Worm (Caenorhabditis elegans): ENCODE data around the gene F47B8.4.

F47B8.4 gene

DNA sequence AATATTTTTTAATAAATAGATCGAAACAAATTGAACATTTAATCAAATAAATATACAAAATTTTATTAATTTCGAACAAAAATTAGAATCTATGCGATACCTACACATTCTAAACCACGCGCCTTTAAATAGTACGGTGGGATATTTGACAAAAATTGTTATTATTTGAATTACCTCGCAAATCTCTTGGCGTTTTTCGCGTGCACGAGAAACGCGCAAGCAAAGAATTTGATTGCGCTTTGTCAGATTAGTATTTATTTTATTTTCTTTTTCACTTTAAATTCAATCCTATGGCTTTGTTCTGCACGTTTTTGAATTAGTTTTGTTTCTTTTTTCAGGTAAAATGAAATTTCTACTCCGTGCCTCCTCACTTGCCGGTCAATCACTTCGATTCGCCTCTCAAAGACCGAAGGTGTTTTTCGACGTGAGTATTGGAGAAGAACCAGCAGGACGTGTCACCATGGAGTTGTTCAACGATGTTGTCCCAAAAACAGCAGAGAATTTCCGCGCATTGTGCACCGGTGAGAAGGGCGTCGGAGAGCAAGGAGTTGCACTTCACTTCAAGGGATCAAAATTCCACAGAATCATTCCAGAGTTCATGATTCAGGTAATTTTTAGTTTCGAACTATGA lies 31.4 kb upstream of the F47B8.4 start, which contains the start of gene cyn-1:
cyn-1 (plus strand) TSS at position 339 of the 631 bp plus-strand sequence.
- TF ChIP-seq klf-2 (GFP tag; conservative IDR thresholded peaks at IDR 0.05), result no peak
- TF ChIP-seq cog-1 (tag; optimal IDR thresholded peaks at IDR 0.05), result peak; percentile 2
- 0 out of 2 replicates have a peak, but pooled peaks have one; percentile 34 for TF ChIP-seq flt-1 (GFP tag; IDR thresholded peaks at IDR 0.05)

- TF ChIP-seq tab-1 (GFP tag; IDR thresholded peaks at IDR 0.05), result no peak
- TF ChIP-seq flt-1 (GFP tag; IDR thresholded peaks at IDR 0.05), result no peak
- TF ChIP-seq cog-1 (tag; optimal IDR thresholded peaks at IDR 0.05), result no peak
- no peak for TF ChIP-seq ztf-29 (GFP tag; IDR thresholded peaks at IDR 0.05)
- no peak for TF ChIP-seq T22C8.4 (GFP tag; IDR thresholded peaks at IDR 0.05)
- TF ChIP-seq med-1 (GFP tag; optimal IDR thresholded peaks at IDR 0.05; ENCODE audit: insufficient read depth), result no peak
- no peak for TF ChIP-seq ref-1 (GFP tag; conservative IDR thresholded peaks at IDR 0.05)
- no peak for TF ChIP-seq ztf-23 (GFP tag; IDR thresholded peaks at IDR 0.05)
- TF ChIP-seq klf-2 (GFP tag; conservative IDR thresholded peaks at IDR 0.05), result no peak
These were observed 29.9 kb upstream of the F47B8.4 start, which contains the start of gene Y49A3A.3 for ce11 chrV:14354258-14354877. Gene Y49A3A.3 (plus strand): TSS chrV:14354410.

DNA sequence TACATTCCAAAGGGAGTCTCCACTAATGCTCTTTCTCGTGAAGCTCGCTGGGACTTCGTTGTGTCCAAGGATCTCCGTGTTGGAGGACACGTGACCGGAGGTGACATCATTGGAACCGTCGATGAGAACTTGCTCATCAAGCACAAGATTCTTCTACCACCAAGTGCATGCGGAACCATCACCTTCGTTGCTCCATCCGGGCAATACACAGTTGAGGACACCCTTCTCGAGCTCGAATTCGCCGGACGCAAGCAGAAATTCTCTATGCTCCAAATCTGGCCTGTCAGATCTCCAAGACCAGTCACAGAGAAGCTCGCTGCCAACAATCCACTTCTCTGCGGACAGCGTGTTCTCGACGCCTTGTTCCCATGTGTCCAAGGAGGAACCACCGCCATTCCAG lies 27.6 kb upstream of the F47B8.4 start:
- TF ChIP-seq tab-1 (GFP tag; IDR thresholded peaks at IDR 0.05) (no peak), flt-1 (GFP tag; IDR thresholded peaks at IDR 0.05) (0 out of 2 replicates have a peak, but pooled peaks have one; percentile 57)

ce11 chrV:14351629-14352028 lies 27.2 kb upstream of the F47B8.4 start, which contains the start of gene vha-13:
Gene vha-13 (plus strand): TSS chrV:14351709.
- no peak for TF ChIP-seq ztf-29 (GFP tag; IDR thresholded peaks at IDR 0.05)
- no peak for TF ChIP-seq klf-2 (GFP tag; conservative IDR thresholded peaks at IDR 0.05)
- TF ChIP-seq flt-1 (GFP tag; IDR thresholded peaks at IDR 0.05), result no peak
- TF ChIP-seq med-1 (GFP tag; optimal IDR thresholded peaks at IDR 0.05; ENCODE audit: insufficient read depth), result no peak
- TF ChIP-seq ref-1 (GFP tag; conservative IDR thresholded peaks at IDR 0.05), result no peak
- no peak for TF ChIP-seq T22C8.4 (GFP tag; IDR thresholded peaks at IDR 0.05)
- no peak for TF ChIP-seq tab-1 (GFP tag; IDR thresholded peaks at IDR 0.05)
- TF ChIP-seq ztf-23 (GFP tag; IDR thresholded peaks at IDR 0.05), result no peak
- TF ChIP-seq cog-1 (tag; optimal IDR thresholded peaks at IDR 0.05), result no peak

DNA sequence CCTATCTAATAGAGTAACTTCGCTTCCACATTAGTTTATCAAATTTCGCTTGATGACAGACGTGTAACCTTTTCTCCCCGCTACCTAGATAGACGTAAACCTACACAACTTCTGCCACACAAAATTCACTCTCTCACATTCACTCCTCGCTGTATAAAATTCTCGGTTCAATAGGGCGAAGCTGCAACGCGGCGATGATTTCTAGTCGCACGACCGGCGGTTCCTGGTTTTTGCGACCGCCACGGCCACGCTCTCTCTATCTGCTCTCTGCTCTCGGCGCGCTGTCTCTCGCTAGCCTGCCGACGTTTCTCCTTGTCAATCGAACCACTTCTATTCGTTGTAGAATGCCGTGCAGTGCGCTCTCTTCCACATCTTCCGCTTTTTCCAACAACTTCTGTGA lies 26.5 kb upstream of the F47B8.4 start:
- TF ChIP-seq ztf-23 (GFP tag; IDR thresholded peaks at IDR 0.05) (no peak), flt-1 (GFP tag; IDR thresholded peaks at IDR 0.05) (peak; percentile 35; the same call in 1 of the 2 replicates), klf-2 (GFP tag; conservative IDR thresholded peaks at IDR 0.05) (no peak), ref-1 (GFP tag; conservative IDR thresholded peaks at IDR 0.05) (no peak)

ce11 chrV:14350498-14350897 lies 26.0 kb upstream of the F47B8.4 start:
- TF ChIP-seq flt-1 (GFP tag; IDR thresholded peaks at IDR 0.05), result no peak
- TF ChIP-seq cog-1 (tag; optimal IDR thresholded peaks at IDR 0.05), result no peak
- TF ChIP-seq med-1 (GFP tag; optimal IDR thresholded peaks at IDR 0.05; ENCODE audit: insufficient read depth), result no peak
- no peak for TF ChIP-seq ztf-23 (GFP tag; IDR thresholded peaks at IDR 0.05)
- no peak for TF ChIP-seq ref-1 (GFP tag; conservative IDR thresholded peaks at IDR 0.05)
- no peak for TF ChIP-seq tab-1 (GFP tag; IDR thresholded peaks at IDR 0.05)
- no peak for TF ChIP-seq T22C8.4 (GFP tag; IDR thresholded peaks at IDR 0.05)
- TF ChIP-seq klf-2 (GFP tag; conservative IDR thresholded peaks at IDR 0.05), result no peak
- TF ChIP-seq ztf-29 (GFP tag; IDR thresholded peaks at IDR 0.05), result no peak

DNA sequence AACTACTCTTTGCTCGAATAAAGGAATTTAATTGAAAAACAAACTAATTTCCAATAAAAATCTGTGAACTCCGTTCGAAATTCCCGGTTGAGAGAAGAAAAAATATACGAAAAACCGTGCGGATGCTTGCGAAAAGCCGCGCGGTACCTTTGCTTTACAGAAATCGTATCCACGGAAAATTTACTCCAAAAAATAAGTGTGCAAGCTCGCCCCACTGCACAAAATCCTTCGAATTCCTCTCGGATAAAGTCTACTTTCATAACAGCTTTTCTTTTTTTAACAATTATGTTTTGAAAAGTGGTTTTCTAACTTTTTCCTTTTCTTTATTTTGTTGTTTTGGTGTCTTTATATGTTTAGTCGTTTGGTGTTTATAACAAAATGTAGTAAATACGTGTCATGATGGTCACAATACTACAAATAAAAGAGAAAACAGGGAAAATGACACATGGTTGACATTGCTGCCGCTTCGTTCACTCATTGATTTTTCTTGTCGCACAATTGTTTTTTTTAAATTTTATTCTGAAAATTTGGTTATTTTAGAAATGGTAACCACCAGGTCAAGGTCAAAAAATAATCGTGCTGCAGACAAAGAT lies 22.9 kb upstream of the F47B8.4 start, which contains the start of gene cept-2:
cept-2 (plus strand) TSS at position 533 of the 593 bp plus-strand sequence.
- TF ChIP-seq flt-1 (GFP tag; IDR thresholded peaks at IDR 0.05), result peak; percentile 78
- peak; percentile 84 for TF ChIP-seq cog-1 (tag; optimal IDR thresholded peaks at IDR 0.05)
- TF ChIP-seq T22C8.4 (GFP tag; IDR thresholded peaks at IDR 0.05), result no peak
- TF ChIP-seq klf-2 (GFP tag; conservative IDR thresholded peaks at IDR 0.05), result 0 out of 2 replicates have a peak, but pooled peaks have one; percentile 54
- peak; percentile 77 for TF ChIP-seq ztf-23 (GFP tag; IDR thresholded peaks at IDR 0.05)

DNA sequence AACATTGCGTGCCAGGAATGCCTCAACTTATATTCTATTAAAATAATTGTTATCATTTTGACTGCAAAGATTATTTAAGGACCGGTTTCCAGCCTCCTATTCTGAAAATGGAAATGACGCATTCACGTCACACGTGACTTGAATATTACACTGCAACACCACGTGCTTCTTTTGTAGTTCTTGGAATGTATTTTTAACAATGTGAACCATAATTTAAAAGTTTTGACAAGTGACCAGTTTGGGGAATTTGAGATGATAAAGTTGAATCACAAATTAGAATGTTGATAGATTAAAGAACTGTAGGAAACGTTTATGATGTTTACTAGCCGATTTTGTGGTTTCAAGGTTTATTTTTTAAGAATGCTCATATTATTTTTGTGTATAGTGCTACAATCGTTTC lies 17.2 kb upstream of the F47B8.4 start, which contains the start of gene F47B8.10:
F47B8.10 (plus strand) TSS at position 301 of the 400 bp plus-strand sequence.
- TF ChIP-seq klf-2 (GFP tag; conservative IDR thresholded peaks at IDR 0.05) (no peak), med-1 (GFP tag; optimal IDR thresholded peaks at IDR 0.05; ENCODE audit: insufficient read depth) (no peak), flt-1 (GFP tag; IDR thresholded peaks at IDR 0.05) (no peak), cog-1 (tag; optimal IDR thresholded peaks at IDR 0.05) (no peak), T22C8.4 (GFP tag; IDR thresholded peaks at IDR 0.05) (no peak), tab-1 (GFP tag; IDR thresholded peaks at IDR 0.05) (no peak), ref-1 (GFP tag; conservative IDR thresholded peaks at IDR 0.05) (no peak)

DNA sequence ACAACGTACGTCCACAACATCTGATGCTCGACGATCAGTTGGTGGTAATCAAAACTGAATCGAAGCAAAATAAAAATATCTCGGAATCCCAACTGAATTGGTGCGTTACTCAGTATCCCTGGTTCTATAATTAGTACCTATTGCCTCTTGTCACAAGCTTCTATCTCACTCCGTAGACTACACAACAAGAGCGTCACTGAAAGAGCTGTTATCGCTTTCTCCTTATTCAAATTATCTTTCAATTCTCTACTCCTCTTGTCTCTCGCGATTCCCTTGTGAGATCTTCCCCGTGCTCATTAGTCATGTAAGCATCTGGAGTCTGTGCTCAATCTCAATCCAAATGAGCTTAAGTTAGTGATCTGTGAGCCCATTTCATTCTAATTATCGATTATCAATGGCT lies 12.2 kb upstream of the F47B8.4 start, which contains the start of gene srm-6:
srm-6 (plus strand) TSS at position 301 of the 400 bp plus-strand sequence.
- TF ChIP-seq klf-2 (GFP tag; conservative IDR thresholded peaks at IDR 0.05), result no peak
- no peak for TF ChIP-seq ztf-29 (GFP tag; IDR thresholded peaks at IDR 0.05)
- no peak for TF ChIP-seq tab-1 (GFP tag; IDR thresholded peaks at IDR 0.05)
- TF ChIP-seq flt-1 (GFP tag; IDR thresholded peaks at IDR 0.05), result no peak
- no peak for TF ChIP-seq med-1 (GFP tag; optimal IDR thresholded peaks at IDR 0.05; ENCODE audit: insufficient read depth)
- no peak for TF ChIP-seq ref-1 (GFP tag; conservative IDR thresholded peaks at IDR 0.05)
- TF ChIP-seq T22C8.4 (GFP tag; IDR thresholded peaks at IDR 0.05), result no peak
- TF ChIP-seq ztf-23 (GFP tag; IDR thresholded peaks at IDR 0.05), result no peak

DNA sequence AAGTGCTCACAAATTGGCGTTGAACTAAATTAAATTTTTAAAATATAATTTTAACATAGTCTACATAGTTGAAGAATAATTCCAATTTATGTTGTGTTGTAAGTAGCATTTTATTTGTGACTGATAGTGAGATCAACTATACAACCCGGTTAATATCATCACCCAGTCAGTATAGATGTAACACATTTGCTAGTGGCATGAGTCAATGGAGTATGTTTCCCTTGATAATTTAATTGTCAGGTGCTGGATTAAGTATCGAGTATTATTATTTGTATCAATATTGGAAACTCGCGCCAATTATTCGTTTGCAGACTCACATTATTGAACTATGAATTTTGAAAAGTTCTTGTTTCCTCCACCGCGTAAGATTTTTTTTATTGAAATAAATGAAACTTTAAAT lies 10.4 kb upstream of the F47B8.4 start, which contains the start of gene srm-5:
srm-5 (plus strand) TSS at position 301 of the 400 bp plus-strand sequence.
- TF ChIP-seq ztf-23 (GFP tag; IDR thresholded peaks at IDR 0.05), result no peak
- no peak for TF ChIP-seq ztf-29 (GFP tag; IDR thresholded peaks at IDR 0.05)
- TF ChIP-seq cog-1 (tag; optimal IDR thresholded peaks at IDR 0.05), result no peak

Data from whole organism, midembryonic.